Fruit fly (Drosophila melanogaster) whole organism, prepupa: ENCODE measurements around the gene CG12576.

ENCODE experiments used
- CG10631 ChIP-seq: fragments of 200-800 bp; sonication (Bioruptor generic); optimal IDR thresholded peaks from 2 replicates; lab custom pipeline; 2016; ENCODE audit warnings: missing biosample characterization, missing genetic modification characterization
- CG10669 ChIP-seq: fragments of 200-800 bp; sonication (Bioruptor generic); optimal IDR thresholded peaks from 3 replicates; lab custom pipeline; 2018; ENCODE audit warnings: missing biosample characterization, mild to moderate bottlenecking, missing genetic modification characterization, moderate library complexity
- CG11762 ChIP-seq: fragments of 200-800 bp; sonication (Bioruptor generic); optimal IDR thresholded peaks from 3 replicates; lab custom pipeline; 2016; ENCODE audit warnings: missing biosample characterization, missing genetic modification characterization; ENCODE audit not compliant: insufficient read depth
- CG1621 ChIP-seq: fragments of 200-800 bp; sonication (Bioruptor generic); optimal IDR thresholded peaks from 3 replicates; lab custom pipeline; 2018; ENCODE audit warnings: missing biosample characterization, mild to moderate bottlenecking, missing genetic modification characterization
- CG16779 ChIP-seq: fragments of 200-800 bp; sonication (Bioruptor generic); optimal IDR thresholded peaks from 3 replicates; lab custom pipeline; 2017; ENCODE audit warnings: missing biosample characterization, mild to moderate bottlenecking, missing genetic modification characterization
- CG3032 ChIP-seq: fragments of 200-800 bp; optimal IDR thresholded peaks from 2 replicates; lab custom pipeline; 2019; ENCODE audit warnings: missing biosample characterization, mild to moderate bottlenecking, missing genetic modification characterization, moderate library complexity
- CG32006 ChIP-seq: fragments of 200-800 bp; sonication (Bioruptor generic); optimal IDR thresholded peaks from 3 replicates; lab custom pipeline; 2017; ENCODE audit warnings: missing biosample characterization, mild to moderate bottlenecking, missing genetic modification characterization
- CG34406 ChIP-seq: fragments of 200-800 bp; sonication (Bioruptor generic); optimal IDR thresholded peaks from 3 replicates; lab custom pipeline; 2016; ENCODE audit warnings: missing biosample characterization, missing genetic modification characterization
- CG3919 ChIP-seq: fragments of 200-800 bp; sonication (Bioruptor generic); optimal IDR thresholded peaks from 3 replicates; lab custom pipeline; 2016; ENCODE audit warnings: missing biosample characterization, missing genetic modification characterization
- CG6163 ChIP-seq: fragments of 200-800 bp; sonication (Bioruptor generic); IDR thresholded peaks from 3 replicates; pipeline ENCODE4 v1.3.6; 2022; ENCODE audit warnings: missing biosample characterization, missing genetic modification characterization
- CG6276 ChIP-seq: fragments of 200-800 bp; sonication (Bioruptor generic); optimal IDR thresholded peaks from 2 replicates; lab custom pipeline; 2017; ENCODE audit warnings: missing biosample characterization, mild to moderate bottlenecking, missing genetic modification characterization
- CG6808 ChIP-seq: fragments of 200-800 bp; sonication (Bioruptor generic); optimal IDR thresholded peaks from 3 replicates; lab custom pipeline; 2017; ENCODE audit warnings: missing biosample characterization, missing genetic modification characterization, mild to moderate bottlenecking, moderate library complexity, missing genetic modification reagents
- CG6854 ChIP-seq: fragments of 200-800 bp; sonication (Bioruptor generic); optimal IDR thresholded peaks from 2 replicates; lab custom pipeline; 2017; ENCODE audit warnings: missing biosample characterization, mild to moderate bottlenecking, missing genetic modification characterization
- CG7368 ChIP-seq: fragments of 200-800 bp; sonication (Bioruptor generic); optimal IDR thresholded peaks from 3 replicates; lab custom pipeline; 2016; ENCODE audit warnings: missing biosample characterization, missing genetic modification characterization
- CG8119 ChIP-seq: fragments of 200-800 bp; sonication (Bioruptor generic); IDR thresholded peaks from 3 replicates; pipeline ENCODE4 v1.3.6; 2022; ENCODE audit warnings: missing biosample characterization, missing genetic modification characterization
- CG8319 ChIP-seq: fragments of 200-800 bp; sonication (Bioruptor generic); optimal IDR thresholded peaks from 3 replicates; lab custom pipeline; 2016; ENCODE audit warnings: missing biosample characterization, missing genetic modification characterization
- CG8632 ChIP-seq: fragments of 200-800 bp; sonication (Bioruptor generic); optimal IDR thresholded peaks from 3 replicates; lab custom pipeline; 2016; ENCODE audit warnings: missing biosample characterization, missing genetic modification characterization
- CG9139 ChIP-seq: fragments of 200-800 bp; sonication (Bioruptor generic); optimal IDR thresholded peaks from 3 replicates; lab custom pipeline; 2017; ENCODE audit warnings: missing biosample characterization, mild to moderate bottlenecking, missing genetic modification characterization
- Eip75B ChIP-seq: fragments of 200-800 bp; sonication (Bioruptor generic); optimal IDR thresholded peaks from 3 replicates; lab custom pipeline; 2016; ENCODE audit warnings: missing biosample characterization, missing genetic modification characterization
- Eip78C ChIP-seq: fragments of 200-800 bp; sonication (Bioruptor generic); peaks from one replicate; lab custom pipeline; 2016; ENCODE audit warnings: missing biosample characterization, missing genetic modification characterization
- Ets21C ChIP-seq: fragments of 200-800 bp; sonication (Bioruptor generic); optimal IDR thresholded peaks from 3 replicates; lab custom pipeline; 2016; ENCODE audit warnings: missing biosample characterization, missing genetic modification characterization
- Ets96B ChIP-seq: fragments of 200-800 bp; optimal IDR thresholded peaks from 2 replicates; lab custom pipeline; 2019; ENCODE audit warnings: missing biosample characterization, mild to moderate bottlenecking, missing genetic modification characterization, moderate library complexity
- Hr39 ChIP-seq: fragments of 200-800 bp; sonication (Bioruptor generic); optimal IDR thresholded peaks from 2 replicates; lab custom pipeline; 2016; ENCODE audit warnings: missing biosample characterization, missing genetic modification characterization
- Hr4 ChIP-seq: fragments of 200-800 bp; sonication (Bioruptor generic); optimal IDR thresholded peaks from 3 replicates; lab custom pipeline; 2016; ENCODE audit warnings: missing biosample characterization, missing genetic modification characterization
- Lpt ChIP-seq: fragments of 200-800 bp; sonication (Bioruptor generic); optimal IDR thresholded peaks from 3 replicates; lab custom pipeline; 2016; ENCODE audit warnings: missing biosample characterization, missing genetic modification characterization
- Met ChIP-seq: fragments of 200-800 bp; sonication (Bioruptor generic); optimal IDR thresholded peaks from 3 replicates; lab custom pipeline; 2016; ENCODE audit warnings: missing biosample characterization, missing genetic modification characterization
- OdsH ChIP-seq: fragments of 200-800 bp; sonication (Bioruptor generic); optimal IDR thresholded peaks from 3 replicates; lab custom pipeline; 2016; ENCODE audit warnings: missing biosample characterization, missing genetic modification characterization
- Smox ChIP-seq: fragments of 200-800 bp; sonication (Bioruptor generic); optimal IDR thresholded peaks from 3 replicates; lab custom pipeline; 2016; ENCODE audit warnings: missing biosample characterization, missing genetic modification characterization
- Sox14 ChIP-seq: fragments of 200-800 bp; sonication (Bioruptor generic); optimal IDR thresholded peaks from 3 replicates; lab custom pipeline; 2016; ENCODE audit warnings: missing biosample characterization, missing genetic modification characterization
- Sox15 ChIP-seq: fragments of 200-800 bp; sonication (Bioruptor generic); optimal IDR thresholded peaks from 3 replicates; lab custom pipeline; 2016; ENCODE audit warnings: missing biosample characterization, missing genetic modification characterization
- dsx ChIP-seq: fragments of 200-800 bp; optimal IDR thresholded peaks from 3 replicates; lab custom pipeline; 2019; ENCODE audit warnings: missing biosample characterization, mild to moderate bottlenecking, missing genetic modification characterization, moderate library complexity; ENCODE audit not compliant: poor library complexity, severe bottlenecking
- eg ChIP-seq: fragments of 200-800 bp; sonication (Bioruptor generic); IDR thresholded peaks from 3 replicates; pipeline ENCODE4 v1.3.6; 2022; ENCODE audit warnings: missing biosample characterization, missing genetic modification characterization
- fd59A ChIP-seq: fragments of 200-800 bp; sonication (Bioruptor generic); optimal IDR thresholded peaks from 2 replicates; lab custom pipeline; 2017; ENCODE audit warnings: missing biosample characterization, mild to moderate bottlenecking, missing genetic modification characterization, missing genetic modification reagents
- fd85E ChIP-seq: fragments of 200-800 bp; sonication (Bioruptor generic); optimal IDR thresholded peaks from 3 replicates; lab custom pipeline; 2016; ENCODE audit warnings: missing biosample characterization, missing genetic modification characterization
- fkh ChIP-seq: fragments of 200-800 bp; sonication (Bioruptor generic); optimal IDR thresholded peaks from 3 replicates; lab custom pipeline; 2017; ENCODE audit warnings: missing biosample characterization, mild to moderate bottlenecking, missing genetic modification characterization, moderate library complexity
- pdm3 ChIP-seq: fragments of 200-800 bp; sonication (Bioruptor generic); optimal IDR thresholded peaks from 3 replicates; lab custom pipeline; 2016; ENCODE audit warnings: missing biosample characterization, missing genetic modification characterization
- ss ChIP-seq, 2 experiments: fragments of 200-800 bp; sonication (Bioruptor generic); optimal IDR thresholded peaks; 2 replicates in 1 of 2; 3 replicates in 1 of 2; lab custom pipeline; 2017 to 2018; ENCODE audit warnings: mild to moderate bottlenecking in 2 of 2, missing biosample characterization in 2 of 2, missing genetic modification characterization in 2 of 2, moderate library complexity in 1 of 2
- svp ChIP-seq: fragments of 200-800 bp; sonication (Bioruptor generic); peaks from one replicate; lab custom pipeline; 2016; ENCODE audit warnings: missing biosample characterization, missing genetic modification characterization
- vri ChIP-seq: fragments of 200-800 bp; sonication (Bioruptor generic); optimal IDR thresholded peaks from 3 replicates; lab custom pipeline; 2016; ENCODE audit warnings: missing biosample characterization, mild to moderate bottlenecking, missing genetic modification characterization

The CG12576 gene

DNA sequence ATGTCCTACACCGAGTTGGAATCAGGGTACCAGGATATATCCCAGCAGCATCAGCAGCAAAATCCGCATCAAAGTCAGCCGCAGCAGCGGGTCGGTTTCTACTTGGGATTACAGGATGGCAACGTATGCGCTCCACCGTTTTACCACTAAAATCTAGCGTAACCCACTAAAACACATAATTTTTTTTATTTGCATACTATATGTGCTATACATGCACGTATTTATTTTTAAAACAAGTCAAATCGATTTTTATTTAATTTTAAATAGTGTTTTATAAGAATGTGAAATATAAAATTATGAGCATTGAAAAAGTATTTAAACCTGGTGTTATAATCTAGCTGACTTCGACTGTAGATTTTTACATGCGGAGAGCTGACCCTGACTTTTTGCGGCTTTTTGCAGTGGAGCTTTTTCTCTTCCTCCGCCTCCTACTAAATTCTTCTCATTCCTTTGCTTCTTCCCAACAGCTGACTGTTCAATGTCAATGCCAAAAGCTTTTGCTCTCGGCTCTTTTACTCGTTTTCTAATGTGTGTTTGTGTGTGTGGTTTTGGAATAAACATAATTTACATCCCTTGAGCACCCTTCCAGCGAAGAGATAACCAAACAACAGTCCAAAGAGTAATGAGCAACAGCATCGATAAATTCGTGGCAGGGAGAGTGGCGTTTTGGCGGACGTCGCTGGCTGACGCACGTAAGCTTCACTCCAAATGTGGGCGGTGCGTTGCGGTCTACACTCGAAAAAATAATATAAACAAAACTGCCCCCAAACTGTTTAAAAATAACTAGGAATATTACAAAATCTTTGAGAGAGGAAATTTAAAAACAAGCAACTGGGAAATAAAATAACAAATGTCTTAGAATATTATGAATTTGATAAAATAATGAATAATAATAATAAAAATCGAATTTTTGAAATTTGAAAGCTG lies 5.8 kb upstream of the CG12576 start (continued):
- TF ChIP-seq Sox14 (GFP tag; lab: Kevin White, UChicago) = no peak
- TF ChIP-seq fd85E (GFP tag; lab: Kevin White, UChicago) = no peak
- TF ChIP-seq vri = no peak
- peak; percentile 43 for TF ChIP-seq Ets96B (tag; lab: Kevin White, UChicago)
- peak; percentile 25 for TF ChIP-seq CG34406
- peak; percentile 31 for TF ChIP-seq CG10669
- TF ChIP-seq CG10631 (GFP tag; lab: Kevin White, UChicago) = peak; percentile 37
- TF ChIP-seq Smox (GFP tag; lab: Kevin White, UChicago) = no peak
- peak; percentile 14 for TF ChIP-seq CG9139 (GFP tag; lab: Kevin White, UChicago)
- TF ChIP-seq CG7368 (GFP tag; lab: Kevin White, UChicago) = no peak

DNA sequence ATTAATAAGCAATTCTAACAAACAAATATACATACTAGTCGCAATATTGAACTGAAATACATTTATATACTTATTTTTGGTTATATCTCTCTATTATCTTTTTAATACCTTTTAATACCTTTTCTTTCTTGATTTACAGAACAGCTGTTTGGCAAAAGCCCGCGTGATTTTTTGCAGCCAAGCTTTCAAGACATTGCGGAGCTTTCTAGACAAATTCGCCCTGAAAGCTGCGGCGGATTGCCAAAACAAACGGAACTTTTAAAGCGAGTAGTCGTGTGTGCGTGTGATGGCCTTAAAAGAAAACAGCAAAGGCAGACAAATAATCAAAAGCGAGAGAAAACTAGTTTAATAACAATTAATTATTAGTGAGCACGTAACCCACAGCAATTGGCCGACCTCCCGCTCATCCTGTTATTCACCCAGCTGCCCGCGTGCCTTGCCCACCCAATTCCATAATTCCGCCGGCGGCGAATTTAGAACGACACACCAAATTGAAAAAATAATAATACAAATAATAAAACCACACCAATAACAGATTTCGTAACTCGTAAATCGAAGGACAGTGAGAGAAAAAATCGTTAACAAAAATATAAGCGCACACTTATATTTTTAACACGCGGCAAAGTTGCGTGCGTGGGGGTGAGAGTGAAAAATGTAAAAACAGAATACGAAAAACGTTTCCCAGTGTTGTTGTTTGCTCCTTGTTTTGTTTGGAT lies 4.9 kb upstream of the CG12576 start:
- TF ChIP-seq vri (peak; percentile 61), CG6808 (GFP tag; lab: Kevin White, UChicago) (no peak), CG8632 (GFP tag; lab: Kevin White, UChicago) (no peak), Ets21C (no peak), CG6163 (GFP tag; lab: Robert Waterston, UW) (0 out of 3 replicates have a peak, but pooled peaks have one; percentile 20), ss (GFP tag; optimal IDR thresholded peaks at IDR 0.05; lab: Kevin White, UChicago) (peak in 1 of 2 experiments; percentile 31), CG8119 (GFP tag; lab: Robert Waterston, UW) (0 out of 3 replicates have a peak, but pooled peaks have one; percentile 10), Sox14 (GFP tag; lab: Kevin White, UChicago) (no peak), svp (GFP tag; lab: Kevin White, UChicago) (no peak)

DNA sequence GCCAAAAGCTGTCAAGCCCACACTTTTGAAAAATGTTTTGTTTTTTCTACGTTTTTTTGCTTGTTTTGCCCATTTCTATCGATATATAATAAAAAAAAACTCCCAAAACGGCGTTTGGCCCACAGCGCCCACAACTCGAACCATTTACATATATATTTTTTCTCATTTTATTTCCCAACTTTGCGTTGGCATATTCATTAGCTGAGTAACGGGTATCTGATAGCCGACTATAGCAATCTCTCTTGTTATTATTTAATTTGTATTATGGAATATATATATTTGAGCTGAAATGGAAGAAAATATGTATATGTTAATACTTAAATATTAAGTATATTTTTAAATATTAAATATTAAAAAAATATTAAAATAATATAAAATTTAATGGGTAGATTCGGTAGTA lies 4.3 kb upstream of the CG12576 start:
- TF ChIP-seq CG10669 = no peak
- TF ChIP-seq Eip78C (GFP tag; lab: Kevin White, UChicago) = peak; percentile 15

DNA sequence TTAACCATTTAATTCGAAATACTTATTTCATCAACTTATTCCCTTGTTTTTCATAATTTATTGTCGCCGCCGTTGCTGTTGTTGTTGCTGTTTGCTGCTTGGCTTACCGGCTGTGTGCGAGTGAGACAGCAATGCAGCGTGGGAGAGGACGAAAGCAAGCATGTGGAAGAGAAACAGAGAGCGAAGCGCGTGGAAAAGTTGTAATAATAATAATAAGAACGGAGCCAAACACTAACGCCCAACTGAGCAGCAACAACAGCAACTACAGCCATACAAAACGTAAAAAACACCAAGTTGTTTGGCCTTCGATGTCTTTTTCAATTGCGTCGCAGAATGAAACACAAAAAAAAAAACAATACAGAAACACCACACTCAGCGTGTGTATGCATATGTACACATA lies 1.0 kb downstream of the CG12576 start:
- TF ChIP-seq Ets21C (no peak), CG11762 (no peak), Eip75B (GFP tag; lab: Kevin White, UChicago) (no peak), OdsH (GFP tag; lab: Kevin White, UChicago) (no peak), Sox14 (GFP tag; lab: Kevin White, UChicago) (no peak), fd85E (GFP tag; lab: Kevin White, UChicago) (no peak), CG6276 (peak; percentile 23), CG6163 (GFP tag; lab: Robert Waterston, UW) (peak; percentile 45; the same call in 2 of the 3 replicates), CG32006 (GFP tag; lab: Kevin White, UChicago) (peak; percentile 9), CG10669 (no peak), fd59A (GFP tag; lab: Kevin White, UChicago) (no peak), ss (GFP tag; optimal IDR thresholded peaks at IDR 0.05; lab: Kevin White, UChicago) (peak in 1 of 2 experiments; percentile 15), CG16779 (tag; lab: Kevin White, UChicago) (no peak), Lpt (GFP tag; lab: Kevin White, UChicago) (no peak), eg (GFP tag; lab: Robert Waterston, UW) (peak; percentile 52; the same call in 1 of the 3 replicates), fkh (GFP tag; lab: Kevin White, UChicago) (peak; percentile 9), CG3919 (GFP tag; lab: Kevin White, UChicago) (no peak), CG6808 (GFP tag; lab: Kevin White, UChicago) (peak; percentile 51)
- TF ChIP-seq, all 60 proteins: peak for 7

DNA sequence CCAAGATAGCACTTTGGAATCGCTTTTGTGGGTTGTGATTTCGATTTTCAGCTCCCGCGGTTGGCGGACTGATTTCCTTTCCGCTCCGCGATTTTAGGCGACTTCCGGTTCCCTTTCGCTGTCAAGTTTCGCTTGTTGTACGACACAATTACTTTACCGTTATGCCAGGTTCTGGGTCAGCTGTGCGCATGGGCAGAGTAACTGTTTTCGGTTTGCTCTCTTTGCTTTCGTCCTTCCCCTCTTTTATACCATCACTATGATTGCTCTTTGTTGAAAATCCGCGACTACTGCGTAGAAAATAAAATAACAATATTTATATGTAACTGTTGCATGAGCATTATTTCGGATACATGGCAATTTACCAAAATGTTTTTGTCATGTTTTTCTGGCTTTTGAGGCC lies 1.5 kb downstream of the CG12576 start:
- TF ChIP-seq pdm3 (GFP tag; lab: Kevin White, UChicago) = no peak
- no peak for TF ChIP-seq CG8319 (GFP tag; lab: Kevin White, UChicago)
- no peak for TF ChIP-seq Hr4 (GFP tag; lab: Kevin White, UChicago)
- no peak for TF ChIP-seq CG1621
- TF ChIP-seq svp (GFP tag; lab: Kevin White, UChicago) = peak; percentile 57
- TF ChIP-seq CG9139 (GFP tag; lab: Kevin White, UChicago) = no peak
- TF ChIP-seq Sox15 (GFP tag; lab: Kevin White, UChicago) = no peak
- TF ChIP-seq dsx (GFP tag; lab: Kevin White, UChicago) = no peak
- no peak for TF ChIP-seq CG10631 (GFP tag; lab: Kevin White, UChicago)
- TF ChIP-seq Eip78C (GFP tag; lab: Kevin White, UChicago) = peak; percentile 13
- no peak for TF ChIP-seq Met (GFP tag; lab: Kevin White, UChicago)
- no peak for TF ChIP-seq Sox14 (GFP tag; lab: Kevin White, UChicago)
- no peak for TF ChIP-seq Hr39 (GFP tag; lab: Kevin White, UChicago)
- 0 out of 3 replicates have a peak, but pooled peaks have one; percentile 6 for TF ChIP-seq eg (GFP tag; lab: Robert Waterston, UW)
- TF ChIP-seq CG3032 (tag; lab: Kevin White, UChicago) = no peak
- no peak for TF ChIP-seq CG6854
- no peak for TF ChIP-seq CG6808 (GFP tag; lab: Kevin White, UChicago)
- no peak for TF ChIP-seq fkh (GFP tag; lab: Kevin White, UChicago)
